Comparison of ENCODE assay signal across 3 fruit fly cellular contexts in genomic region chr2L:1124265-1124664, dm6.
TF ChIP-seq lines count a peak whose summit lies in the region.

No protein-coding gene starts in this region.

- TF ChIP-seq CTCF in whole organism, embryonic (GFP tag; optimal IDR thresholded peaks at IDR 0.05; lab: Kevin White, UChicago): no peak

TF ChIP-seq in whole organism, adult, 20 proteins besides CTCF, POLR2A, EP300 and RAD21:
- TF ChIP-seq tj (GFP tag; optimal IDR thresholded peaks at IDR 0.05; lab: Kevin White, UChicago) (peak; percentile 36), CG7101 (tag; optimal IDR thresholded peaks at IDR 0.05; lab: Kevin White, UChicago) (no peak), CG12768 (GFP tag; optimal IDR thresholded peaks at IDR 0.05; lab: Kevin White, UChicago) (peak; percentile 92), bab1 (GFP tag; optimal IDR thresholded peaks at IDR 0.05; lab: Kevin White, UChicago) (no peak), CG7045 (GFP tag; optimal IDR thresholded peaks at IDR 0.05; lab: Kevin White, UChicago) (peak; percentile 17), Clk (GFP tag; optimal IDR thresholded peaks at IDR 0.05; lab: Kevin White, UChicago) (peak; percentile 34), CG1620 (GFP tag; optimal IDR thresholded peaks at IDR 0.05; lab: Kevin White, UChicago) (no peak), CG33017 (tag; optimal IDR thresholded peaks at IDR 0.05; lab: Kevin White, UChicago) (peak; percentile 41)

TF ChIP-seq in whole organism, embryonic, 481 proteins besides CTCF, POLR2A, EP300 and RAD21:
- no peak for TF ChIP-seq E2f1 (GFP tag; IDR thresholded peaks at IDR 0.05; lab: Robert Waterston, UW)
- no peak for TF ChIP-seq CG14014 (GFP tag; IDR thresholded peaks at IDR 0.05; lab: Robert Waterston, UW)
- no peak for TF ChIP-seq CkIIα-i1 (GFP tag; IDR thresholded peaks at IDR 0.05; lab: Robert Waterston, UW)
- no peak for TF ChIP-seq CG4282 (GFP tag; optimal IDR thresholded peaks at IDR 0.05; lab: Kevin White, UChicago)
- no peak for TF ChIP-seq CG4617 (GFP tag; optimal IDR thresholded peaks at IDR 0.05; lab: Kevin White, UChicago; ENCODE audit: borderline replicate concordance)
- TF ChIP-seq CG31388 (GFP tag; optimal IDR thresholded peaks at IDR 0.05; lab: Kevin White, UChicago): no peak
- no peak for TF ChIP-seq CG8388 (GFP tag; optimal IDR thresholded peaks at IDR 0.05; lab: Kevin White, UChicago)
- TF ChIP-seq chinmo (GFP tag; IDR thresholded peaks at IDR 0.05; lab: Robert Waterston, UW; ENCODE audit: partially characterized antibody): 0 out of 4 replicates have a peak, but pooled peaks have one; percentile 6
- TF ChIP-seq vnd (GFP tag; IDR thresholded peaks at IDR 0.05; lab: Robert Waterston, UW; ENCODE audit: partially characterized antibody): 0 out of 3 replicates have a peak, but pooled peaks have one; percentile 22
- no peak for TF ChIP-seq eve (GFP tag; optimal IDR thresholded peaks at IDR 0.05; lab: Kevin White, UChicago)
- TF ChIP-seq CoRest (tag; optimal IDR thresholded peaks at IDR 0.05; lab: Kevin White, UChicago): no peak
- TF ChIP-seq D (optimal IDR thresholded peaks at IDR 0.05; lab: Kevin White, UChicago): no peak
- TF ChIP-seq D (GFP tag; optimal IDR thresholded peaks at IDR 0.05; lab: Kevin White, UChicago): no peak
- no peak for TF ChIP-seq vfl (GFP tag; optimal IDR thresholded peaks at IDR 0.05; lab: Kevin White, UChicago)
- TF ChIP-seq org-1 (GFP tag; optimal IDR thresholded peaks at IDR 0.05; lab: Kevin White, UChicago): no peak
- no peak for TF ChIP-seq Trl (optimal IDR thresholded peaks at IDR 0.05; lab: Kevin White, UChicago)
- no peak for TF ChIP-seq Trl (GFP tag; optimal IDR thresholded peaks at IDR 0.05; lab: Kevin White, UChicago)
- TF ChIP-seq Pdp1 (GFP tag; optimal IDR thresholded peaks at IDR 0.05; lab: Kevin White, UChicago): peak in 1 of 2 experiments; percentile 40
- no peak for TF ChIP-seq CG4707 (GFP tag; optimal IDR thresholded peaks at IDR 0.05; lab: Kevin White, UChicago)
- no peak for TF ChIP-seq lab (GFP tag; optimal IDR thresholded peaks at IDR 0.05; lab: Kevin White, UChicago)
- no peak for TF ChIP-seq CG1832 (GFP tag; optimal IDR thresholded peaks at IDR 0.05; lab: Kevin White, UChicago)

TF ChIP-seq in whole organism, prepupa, 60 proteins besides CTCF, POLR2A, EP300 and RAD21:
- TF ChIP-seq CG6808 (GFP tag; optimal IDR thresholded peaks at IDR 0.05; lab: Kevin White, UChicago): no peak
- peak; percentile 5 for TF ChIP-seq CG10669 (GFP tag; optimal IDR thresholded peaks at IDR 0.05; lab: Kevin White, UChicago)
- TF ChIP-seq CG8119 (GFP tag; IDR thresholded peaks at IDR 0.05; lab: Robert Waterston, UW): no peak
